Worm (Caenorhabditis elegans): Measurements from ENCODE around the gene ssp-34.
"Not testable (repeated sequence)": the region's sequence is repeated elsewhere in the genome, so short reads cannot be mapped to it uniquely, and the experiment has no call there.

ssp-34 gene

DNA sequence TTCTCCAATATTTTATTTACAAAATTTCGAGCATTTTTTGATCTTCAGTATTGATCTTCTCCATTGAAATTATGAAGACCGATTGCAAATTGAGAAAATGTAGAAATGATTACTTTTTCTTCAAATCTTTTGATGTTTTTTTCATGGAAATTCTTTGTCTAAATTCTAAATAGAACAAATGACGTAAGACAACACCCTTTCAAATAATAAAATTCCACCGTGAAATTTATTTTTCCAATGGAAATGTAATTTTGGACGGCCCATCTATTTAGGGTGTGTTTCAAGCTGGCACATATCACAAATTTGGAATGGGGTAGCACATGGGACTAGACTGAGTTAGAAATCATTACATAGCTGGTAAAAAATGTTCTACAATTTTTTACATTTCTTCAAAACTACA, 13.3 kb upstream of the ssp-34 start, which contains the start of gene T25B9.2:
TSS of gene T25B9.2 (minus strand) at position 101 of the 400 bp plus-strand sequence.
- TF ChIP-seq eor-1, elt-3, tbx-2 (tag; optimal IDR thresholded peaks at IDR 0.05): not testable (repeated sequence)

DNA sequence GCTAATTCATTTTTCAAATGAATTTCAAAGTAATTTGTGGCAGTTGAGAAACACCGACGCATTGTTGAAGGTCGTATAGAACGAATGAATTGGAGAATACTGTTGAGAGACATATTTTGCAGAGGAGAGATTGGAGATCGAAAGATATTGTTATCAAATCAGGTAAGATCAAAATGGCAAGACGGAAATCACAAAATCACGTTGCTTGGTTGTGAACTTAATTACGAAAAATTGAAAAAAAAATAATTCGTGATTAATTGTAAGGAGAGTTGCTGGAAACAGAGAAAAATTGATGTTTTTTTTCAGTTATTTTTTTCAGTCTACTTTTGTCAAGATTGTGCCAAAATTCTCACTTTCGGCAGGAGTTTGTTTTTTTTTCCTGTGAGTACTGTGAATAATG, 11.6 kb upstream of the ssp-34 start, which contains the start of gene T25B9.1:
TSS of gene T25B9.1 (minus strand) at position 101 of the 400 bp plus-strand sequence.
- TF ChIP-seq ZK546.5 (tag; optimal IDR thresholded peaks at IDR 0.05) (no peak), eor-1 (tag; optimal IDR thresholded peaks at IDR 0.05) (no peak), ceh-82 (tag; optimal IDR thresholded peaks at IDR 0.05) (no peak), ama-1 (optimal IDR thresholded peaks at IDR 0.05) (no peak), egl-27 (tag; optimal IDR thresholded peaks at IDR 0.05) (no peak), aly-2 (tag; optimal IDR thresholded peaks at IDR 0.05) (no peak), nhr-28 (tag; optimal IDR thresholded peaks at IDR 0.05) (no peak), snpc-4 (tag; optimal IDR thresholded peaks at IDR 0.05) (no peak), sea-2 (GFP tag; optimal IDR thresholded peaks at IDR 0.05) (no peak), mdl-1 (tag; optimal IDR thresholded peaks at IDR 0.05) (no peak), ceh-9 (tag; optimal IDR thresholded peaks at IDR 0.05) (no peak)

DNA sequence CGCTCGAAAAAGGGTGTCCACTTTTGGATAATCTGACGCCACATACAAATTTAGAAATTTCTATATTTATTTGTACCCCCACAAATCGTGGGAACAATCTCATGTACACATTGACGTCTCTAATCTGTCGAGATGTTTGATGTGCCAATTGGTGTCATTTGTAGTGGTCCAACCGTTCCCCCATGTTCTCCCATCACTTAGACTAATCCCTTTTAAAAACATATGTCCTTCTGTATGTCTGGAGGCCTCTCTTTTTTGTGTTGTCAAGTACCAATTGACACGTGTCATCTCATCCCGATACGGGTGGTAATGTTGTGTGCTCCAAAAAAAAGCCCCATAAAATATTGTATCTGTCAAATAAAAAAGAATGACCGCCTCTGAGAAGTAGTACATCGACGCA, 6.9 kb upstream of the ssp-34 start:
- TF ChIP-seq skn-1 (tag; optimal IDR thresholded peaks at IDR 0.05), result no peak
- TF ChIP-seq nhr-237 (tag; optimal IDR thresholded peaks at IDR 0.05), result no peak
- no peak for TF ChIP-seq nhr-28 (tag; optimal IDR thresholded peaks at IDR 0.05)
- TF ChIP-seq unc-39 (tag; optimal IDR thresholded peaks at IDR 0.05), result no peak
- TF ChIP-seq lsy-12 (tag; optimal IDR thresholded peaks at IDR 0.05), result no peak
- no peak for TF ChIP-seq elt-3 (tag; optimal IDR thresholded peaks at IDR 0.05)

DNA sequence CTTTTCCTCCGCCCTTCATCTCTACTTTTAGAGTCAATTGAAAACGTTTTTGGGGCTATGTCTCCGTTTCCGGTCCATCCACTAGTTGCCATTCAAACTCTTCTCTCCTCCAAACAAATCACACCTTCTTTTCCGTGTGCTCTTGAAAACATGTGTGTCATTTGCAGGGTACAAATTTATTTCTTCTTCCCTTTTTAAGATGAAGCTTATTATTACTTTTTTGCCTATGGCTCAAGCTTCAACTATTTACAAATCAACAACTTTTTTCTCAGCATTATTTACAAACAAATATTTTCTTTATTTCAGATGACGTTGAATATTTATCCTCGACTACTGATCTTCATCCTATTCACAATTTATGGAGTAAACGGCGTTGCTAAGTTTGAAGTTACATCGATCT, 6.1 kb upstream of the ssp-34 start, which contains the start of gene T25B9.3:
TSS of gene T25B9.3 (plus strand) at position 301 of the 400 bp plus-strand sequence.
- no peak for TF ChIP-seq lin-15B (tag; optimal IDR thresholded peaks at IDR 0.05)
- TF ChIP-seq nhr-77 (tag; optimal IDR thresholded peaks at IDR 0.05), result no peak
- no peak for TF ChIP-seq unc-62 (GFP tag; optimal IDR thresholded peaks at IDR 0.05)
- no peak for TF ChIP-seq elt-3 (tag; optimal IDR thresholded peaks at IDR 0.05)
- no peak for TF ChIP-seq ceh-9 (tag; optimal IDR thresholded peaks at IDR 0.05)
- no peak for TF ChIP-seq zag-1 (tag; optimal IDR thresholded peaks at IDR 0.05)
- no peak for TF ChIP-seq egl-27 (tag; optimal IDR thresholded peaks at IDR 0.05)
- no peak for TF ChIP-seq nhr-67 (tag; optimal IDR thresholded peaks at IDR 0.05)
- TF ChIP-seq nhr-23 (tag; optimal IDR thresholded peaks at IDR 0.05), result no peak
- TF ChIP-seq skn-1 (tag; optimal IDR thresholded peaks at IDR 0.05), result no peak
- TF ChIP-seq daf-12 (tag; optimal IDR thresholded peaks at IDR 0.05), result no peak
- no peak for TF ChIP-seq ama-1 (optimal IDR thresholded peaks at IDR 0.05)
- TF ChIP-seq pqm-1 (tag; optimal IDR thresholded peaks at IDR 0.05), result no peak
- no peak for TF ChIP-seq pha-4 (tag; optimal IDR thresholded peaks at IDR 0.05)
- no peak for TF ChIP-seq snpc-4 (tag; optimal IDR thresholded peaks at IDR 0.05)
- no peak for TF ChIP-seq egl-5 (tag; optimal IDR thresholded peaks at IDR 0.05)
- TF ChIP-seq sea-2 (GFP tag; optimal IDR thresholded peaks at IDR 0.05), result no peak
- no peak for TF ChIP-seq hmg-11 (tag; optimal IDR thresholded peaks at IDR 0.05)
- no peak for TF ChIP-seq fos-1 (tag; optimal IDR thresholded peaks at IDR 0.05)

DNA sequence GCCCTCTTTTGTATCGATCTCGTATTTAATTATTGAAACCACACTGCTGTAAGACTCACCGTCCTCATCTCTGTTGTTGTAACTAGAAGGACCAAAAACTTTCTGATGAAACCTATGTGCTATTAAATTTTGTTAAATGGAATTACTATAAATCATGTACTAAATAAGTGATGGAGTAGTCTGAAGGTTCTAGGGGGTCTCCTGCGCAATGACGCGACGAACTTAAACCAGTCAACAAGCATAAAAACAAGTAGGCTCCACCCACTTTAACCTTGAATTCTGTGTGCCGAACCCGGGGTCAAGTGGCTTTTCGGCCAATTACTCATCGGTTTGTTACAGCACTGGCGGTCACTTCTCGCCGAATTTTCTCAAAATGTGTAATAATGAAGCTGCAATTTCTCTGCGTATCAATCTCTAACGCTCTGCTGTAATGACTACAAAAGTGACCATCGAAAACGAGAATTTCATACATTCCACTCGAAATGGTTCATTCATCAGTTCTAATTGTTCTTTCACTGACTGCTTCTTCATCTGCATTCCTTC, 1.3 kb downstream of the ssp-34 start, which contains the start of gene grl-21:
TSS of gene grl-21 (plus strand) at position 464 of the 543 bp plus-strand sequence.
- no peak for TF ChIP-seq sea-2 (GFP tag; optimal IDR thresholded peaks at IDR 0.05)
- TF ChIP-seq nhr-25 (tag; optimal IDR thresholded peaks at IDR 0.05), result peak; percentile 81

DNA sequence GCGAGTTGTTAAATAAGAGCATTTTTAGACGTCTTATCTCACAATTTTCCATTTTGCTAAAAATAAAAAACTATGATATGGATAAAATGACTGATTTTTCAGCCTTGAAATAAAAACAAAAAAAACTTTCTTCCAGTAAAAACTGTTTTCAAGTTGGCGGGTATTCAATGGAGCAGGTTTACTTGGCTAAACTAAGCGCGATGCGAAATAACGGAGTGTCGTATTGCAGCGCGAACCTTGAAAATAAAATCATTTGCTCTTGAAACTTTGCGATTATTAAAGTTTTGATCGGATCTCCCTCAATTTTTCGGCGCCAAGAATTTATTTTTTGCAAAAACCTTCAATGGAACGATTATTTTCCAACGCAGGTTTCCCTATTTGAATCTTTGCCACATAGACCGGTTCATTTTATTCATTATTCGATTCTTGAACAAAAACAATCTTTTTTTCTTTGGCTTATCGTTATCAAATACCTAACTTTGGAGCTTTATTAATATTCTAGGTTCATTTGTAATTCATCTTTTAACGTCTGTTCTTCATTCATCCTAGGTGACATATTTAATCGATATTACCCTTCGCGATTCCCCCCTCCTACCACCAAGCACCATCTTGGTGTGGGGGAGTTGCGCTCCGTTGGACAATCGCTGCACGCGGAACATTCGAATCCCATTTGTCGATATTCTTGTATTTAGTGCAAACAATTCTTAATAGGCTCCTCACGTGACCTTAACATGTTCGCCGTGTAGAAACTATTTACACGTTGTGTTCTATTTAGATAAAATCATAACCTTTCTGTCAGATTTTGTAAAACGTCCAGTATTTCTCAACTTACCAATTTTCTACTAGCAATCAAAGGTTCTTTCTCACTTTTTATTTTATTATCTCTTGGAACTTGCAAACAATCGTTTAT, 3.6 kb downstream of the ssp-34 start, which contains the start of the genes orc-5 and cyb-1:
TSS of gene orc-5 (minus strand) at position 62 of the 910 bp plus-strand sequence.
TSS of gene cyb-1 (plus strand) at position 690 of the 910 bp plus-strand sequence.
- TF ChIP-seq ceh-82 (tag; optimal IDR thresholded peaks at IDR 0.05), result no peak
- TF ChIP-seq hmg-11 (tag; optimal IDR thresholded peaks at IDR 0.05), result peak; percentile 46
- TF ChIP-seq pqm-1 (tag; optimal IDR thresholded peaks at IDR 0.05), result peak; percentile 2
- TF ChIP-seq ceh-28 (tag; optimal IDR thresholded peaks at IDR 0.05), result no peak
- no peak for TF ChIP-seq ZK546.5 (tag; optimal IDR thresholded peaks at IDR 0.05)
- peak; percentile 73 for TF ChIP-seq lin-39 (tag; optimal IDR thresholded peaks at IDR 0.05)
- no peak for TF ChIP-seq nhr-11 (tag; optimal IDR thresholded peaks at IDR 0.05)
- TF ChIP-seq unc-62 (GFP tag; optimal IDR thresholded peaks at IDR 0.05), result no peak
- TF ChIP-seq eor-1 (tag; optimal IDR thresholded peaks at IDR 0.05), result no peak
- TF ChIP-seq skn-1 (tag; optimal IDR thresholded peaks at IDR 0.05), result peak; percentile 63
- TF ChIP-seq ceh-16 (tag; optimal IDR thresholded peaks at IDR 0.05), result no peak
- TF ChIP-seq lin-15B (tag; optimal IDR thresholded peaks at IDR 0.05), result peak; percentile 96
- TF ChIP-seq nhr-28 (tag; optimal IDR thresholded peaks at IDR 0.05), result no peak
- TF ChIP-seq elt-3 (tag; optimal IDR thresholded peaks at IDR 0.05), result no peak
- TF ChIP-seq nhr-23 (tag; optimal IDR thresholded peaks at IDR 0.05), result peak; percentile 85
- TF ChIP-seq nhr-12 (tag; optimal IDR thresholded peaks at IDR 0.05), result no peak
- TF ChIP-seq unc-39 (tag; optimal IDR thresholded peaks at IDR 0.05), result no peak
- TF ChIP-seq egl-27 (tag; optimal IDR thresholded peaks at IDR 0.05), result no peak
- TF ChIP-seq elt-2 (tag; optimal IDR thresholded peaks at IDR 0.05), result peak; percentile 11
- no peak for TF ChIP-seq lsy-12 (tag; optimal IDR thresholded peaks at IDR 0.05)
- TF ChIP-seq nfya-1 (tag; optimal IDR thresholded peaks at IDR 0.05; ENCODE audit: insufficient read depth), result peak; percentile 87
- peak; percentile 16 for TF ChIP-seq snpc-4 (tag; optimal IDR thresholded peaks at IDR 0.05)
- TF ChIP-seq nhr-43 (tag; optimal IDR thresholded peaks at IDR 0.05; ENCODE audit: poor library complexity, severe bottlenecking), result peak; percentile 42

Data from whole organism, L3 larva.